Worm (Caenorhabditis elegans): Measurements from ENCODE around the gene ent-1.
A peak's percentile ranks its signal among the peaks of the same experiment; 100 is the strongest.

Gene ent-1

ce11 chrIV:11635437-11636408 lies 19.5 kb downstream of the ent-1 start, which contains the start of gene mars-1 (continued):
- TF ChIP-seq ceh-62 (tag; optimal IDR thresholded peaks at IDR 0.05) (no peak), dpl-1 (GFP tag; optimal IDR thresholded peaks at IDR 0.05) (peak; percentile 62), egl-27 (tag; optimal IDR thresholded peaks at IDR 0.05) (no peak), zip-2 (tag; optimal IDR thresholded peaks at IDR 0.05) (no peak), nhr-237 (tag; optimal IDR thresholded peaks at IDR 0.05) (no peak), dmd-8 (GFP tag; IDR thresholded peaks at IDR 0.05) (no peak), hlh-11 (tag; optimal IDR thresholded peaks at IDR 0.05) (peak; percentile 64), rbr-2 (tag; optimal IDR thresholded peaks at IDR 0.05) (peak; percentile 62), ctbp-1 (GFP tag; IDR thresholded peaks at IDR 0.05) (no peak), ceh-44 (GFP tag; IDR thresholded peaks at IDR 0.05) (0 out of 2 replicates have a peak, but pooled peaks have one; percentile 33), mes-2 (tag; optimal IDR thresholded peaks at IDR 0.05; ENCODE audit: poor library complexity, severe bottlenecking) (peak; percentile 82), hmg-1.1 (GFP tag; IDR thresholded peaks at IDR 0.05) (0 out of 2 replicates have a peak, but pooled peaks have one; percentile 14), F44E2.7 (GFP tag; IDR thresholded peaks at IDR 0.05) (no peak), zfp-3 (GFP tag; conservative IDR thresholded peaks at IDR 0.05) (no peak), nhr-102 (tag; optimal IDR thresholded peaks at IDR 0.05) (no peak), T26A8.4 (GFP tag; IDR thresholded peaks at IDR 0.05) (no peak), F10B5.3 (tag; optimal IDR thresholded peaks at IDR 0.05) (no peak), T20F7.1 (GFP tag; optimal IDR thresholded peaks at IDR 0.05) (peak; percentile 81), aha-1 (tag) (no peak), mdt-29 (GFP tag; IDR thresholded peaks at IDR 0.05) (no peak), lin-1 (GFP tag; IDR thresholded peaks at IDR 0.05) (no peak), tra-1 (GFP tag; IDR thresholded peaks at IDR 0.05) (no peak), daf-8 (GFP tag; IDR thresholded peaks at IDR 0.05) (no peak), fkh-10 (GFP tag; optimal IDR thresholded peaks at IDR 0.05) (no peak), Y5F2A.4 (GFP tag; optimal IDR thresholded peaks at IDR 0.05) (no peak), F37D6.2 (tag; optimal IDR thresholded peaks at IDR 0.05) (peak; percentile 33), lin-38 (GFP tag; IDR thresholded peaks at IDR 0.05) (peak; percentile 96), ceh-82 (tag; optimal IDR thresholded peaks at IDR 0.05) (no peak), saeg-2 (GFP tag; IDR thresholded peaks at IDR 0.05) (no peak), snpc-1.2 (GFP tag; IDR thresholded peaks at IDR 0.05) (no peak), nhr-6 (tag; optimal IDR thresholded peaks at IDR 0.05) (no peak), lsy-2 (tag; optimal IDR thresholded peaks at IDR 0.05) (peak; percentile 12 to 80), arid-1 (GFP tag; conservative IDR thresholded peaks at IDR 0.05) (no peak), unc-130 (GFP tag; optimal IDR thresholded peaks at IDR 0.05) (peak; percentile 50), ama-1 (optimal IDR thresholded peaks at IDR 0.05) (no peak), nhr-76 (tag; optimal IDR thresholded peaks at IDR 0.05) (no peak), lin-29 (GFP tag; IDR thresholded peaks at IDR 0.05) (no peak)

- TF ChIP-seq php-3 (GFP tag; IDR thresholded peaks at IDR 0.05) = no peak
- TF ChIP-seq daf-16 (GFP tag; optimal IDR thresholded peaks at IDR 0.05) = no peak
- TF ChIP-seq daf-16 (tag; optimal IDR thresholded peaks at IDR 0.05) = no peak
- no peak for TF ChIP-seq ctbp-1 (GFP tag; IDR thresholded peaks at IDR 0.05)
- no peak for TF ChIP-seq mxl-2 (GFP tag; conservative IDR thresholded peaks at IDR 0.05)
- no peak for TF ChIP-seq mdl-1 (tag; optimal IDR thresholded peaks at IDR 0.05)
- TF ChIP-seq nhr-48 (tag; optimal IDR thresholded peaks at IDR 0.05) = no peak
- TF ChIP-seq lim-7 (GFP tag; IDR thresholded peaks at IDR 0.05) = no peak
- TF ChIP-seq egl-27 (tag; optimal IDR thresholded peaks at IDR 0.05) = no peak
- no peak for TF ChIP-seq dmd-9 (GFP tag; IDR thresholded peaks at IDR 0.05)
- no peak for TF ChIP-seq zfp-2 (tag; optimal IDR thresholded peaks at IDR 0.05)
- TF ChIP-seq ZK337.2 (GFP tag; IDR thresholded peaks at IDR 0.05) = no peak
- no peak for TF ChIP-seq ceh-20 (GFP tag; IDR thresholded peaks at IDR 0.05)
Measured at ce11 chrIV:11631750-11632149, 23.5 kb downstream of the ent-1 start, which contains the start of gene F58B3.4. Gene F58B3.4 (minus strand): TSS chrIV:11631850.

Measured in whole organism, L4 larva.